Worm (Caenorhabditis elegans) whole organism, L1 larva: ENCODE data around the gene Y51H4A.23.

Source experiments
- C34B4.2 ChIP-seq: sonication (generic microtip); optimal IDR thresholded peaks from 2 replicates; lab custom pipeline; 2017; ENCODE audit warnings: mild to moderate bottlenecking, missing genetic modification characterization, missing compliant biosample characterization
- alr-1 ChIP-seq: fragments of 200-800 bp; sonication (Bioruptor generic); optimal IDR thresholded peaks from 2 replicates; lab custom pipeline; 2018; ENCODE audit warnings: borderline replicate concordance, mild to moderate bottlenecking, missing genetic modification characterization, missing compliant biosample characterization
- aly-2 ChIP-seq: fragments of 150-350 bp; optimal IDR thresholded peaks from 2 replicates; lab custom pipeline; 2014; ENCODE audit warnings: missing biosample characterization, missing genetic modification characterization
- ceh-8 ChIP-seq: fragments of 200-800 bp; sonication (Bioruptor generic); optimal IDR thresholded peaks from 2 replicates; lab custom pipeline; 2018; ENCODE audit warnings: mild to moderate bottlenecking, missing genetic modification characterization, moderate library complexity, missing compliant biosample characterization
- dpl-1 ChIP-seq, 3 experiments: fragments of 150-350 bp in 2 of 3; sonication (generic microtip) in 1 of 3; optimal IDR thresholded peaks; 2 replicates each; lab custom pipeline; 2014 to 2017; ENCODE audit warnings: missing biosample characterization in 3 of 3, missing genetic modification characterization in 3 of 3, missing genetic modification reagents in 3 of 3
- dsc-1 ChIP-seq: sonication (generic microtip); optimal IDR thresholded peaks from 2 replicates; lab custom pipeline; 2016; ENCODE audit warnings: mild to moderate bottlenecking, missing genetic modification characterization, missing compliant biosample characterization
- egl-13 ChIP-seq: sonication (generic microtip); optimal IDR thresholded peaks from 2 replicates; lab custom pipeline; 2016; ENCODE audit warnings: missing genotype, missing genetic modification reagents, missing genetic modification characterization, missing compliant biosample characterization
- elt-3 ChIP-seq, 6 experiments: fragments of 150-350 bp in 1 of 6; sonication (generic microtip); optimal IDR thresholded peaks; 2 replicates each; lab custom pipeline; 2017 to 2018; ENCODE audit warnings: missing biosample characterization in 6 of 6, missing genetic modification characterization in 6 of 6, inconsistent platforms in 1 of 6
- ets-5 ChIP-seq: fragments of 200-800 bp; sonication (Bioruptor generic); IDR thresholded peaks from 2 replicates; pipeline ENCODE4 v1.3.6; 2022; ENCODE audit warnings: missing genetic modification characterization, missing compliant biosample characterization
- fkh-10 ChIP-seq: sonication (generic microtip); optimal IDR thresholded peaks from 2 replicates; lab custom pipeline; 2017; ENCODE audit warnings: missing biosample characterization, missing genetic modification reagents, missing genetic modification characterization
- fkh-4 ChIP-seq: sonication (generic microtip); optimal IDR thresholded peaks from 2 replicates; lab custom pipeline; 2016; ENCODE audit warnings: missing compliant biosample characterization, missing genetic modification characterization, borderline replicate concordance
- fkh-8 ChIP-seq: sonication (generic microtip); optimal IDR thresholded peaks from 2 replicates; lab custom pipeline; 2016; ENCODE audit warnings: mild to moderate bottlenecking, missing genetic modification characterization, missing compliant biosample characterization
- grh-1 ChIP-seq: fragments of 200-800 bp; sonication (Bioruptor generic); IDR thresholded peaks from 2 replicates; pipeline ENCODE4 v1.3.6; 2022; ENCODE audit warnings: missing genetic modification reagents, missing genetic modification characterization, missing compliant biosample characterization
- hlh-17 ChIP-seq: fragments of 200-800 bp; sonication (Bioruptor generic); optimal IDR thresholded peaks from 2 replicates; lab custom pipeline; 2018; ENCODE audit warnings: missing genetic modification characterization, mild to moderate bottlenecking, missing compliant biosample characterization, moderate library complexity, borderline replicate concordance
- hlh-4 ChIP-seq: sonication (generic microtip); optimal IDR thresholded peaks from 2 replicates; lab custom pipeline; 2016; ENCODE audit warnings: mild to moderate bottlenecking, missing genetic modification characterization, missing compliant biosample characterization
- irx-1 ChIP-seq: sonication (generic microtip); optimal IDR thresholded peaks from 2 replicates; lab custom pipeline; 2016; ENCODE audit warnings: missing genetic modification characterization, missing compliant biosample characterization
- jun-1 ChIP-seq: fragments of 150-350 bp; optimal IDR thresholded peaks from 2 replicates; lab custom pipeline; 2014; ENCODE audit warnings: missing biosample characterization, missing genetic modification reagents, missing genetic modification characterization
- lin-14 ChIP-seq: fragments of 200-800 bp; sonication (Bioruptor generic); optimal IDR thresholded peaks from 2 replicates; lab custom pipeline; 2018; ENCODE audit warnings: mild to moderate bottlenecking, missing genetic modification characterization, moderate library complexity, missing compliant biosample characterization
- lin-15B ChIP-seq: fragments of 150-350 bp; sonication (generic microtip); optimal IDR thresholded peaks from 3 replicates; lab custom pipeline; 2014; ENCODE audit warnings: missing biosample characterization, missing genetic modification characterization
- lin-35 ChIP-seq, 2 experiments: fragments of 150-350 bp; optimal IDR thresholded peaks; 2 replicates each; lab custom pipeline; 2014; ENCODE audit warnings: missing biosample characterization in 2 of 2, missing genetic modification characterization in 2 of 2, missing genetic modification reagents in 2 of 2
- lin-39 ChIP-seq: fragments of 150-350 bp; optimal IDR thresholded peaks from 2 replicates; lab custom pipeline; 2014; ENCODE audit warnings: missing biosample characterization, missing genetic modification reagents, missing genetic modification characterization
- mab-9 ChIP-seq: fragments of 200-800 bp; sonication (Bioruptor generic); IDR thresholded peaks from 2 replicates; pipeline ENCODE4 v1.3.6; 2022; ENCODE audit warnings: missing genetic modification reagents, missing genetic modification characterization, missing compliant biosample characterization
- mef-2 ChIP-seq: fragments of 150-350 bp; optimal IDR thresholded peaks from 2 replicates; lab custom pipeline; 2014; ENCODE audit warnings: missing biosample characterization, missing genetic modification characterization
- nhr-11 ChIP-seq: fragments of 150-350 bp; optimal IDR thresholded peaks from 2 replicates; lab custom pipeline; 2014; ENCODE audit warnings: missing biosample characterization, missing genetic modification characterization
- nhr-12 ChIP-seq: sonication (generic microtip); optimal IDR thresholded peaks from 2 replicates; lab custom pipeline; 2017; ENCODE audit warnings: missing biosample characterization, missing genetic modification characterization
- nhr-19 ChIP-seq: fragments of 200-800 bp; sonication (Bioruptor generic); conservative IDR thresholded peaks from 2 replicates; pipeline ENCODE4 v1.3.6; 2022; ENCODE audit warnings: missing genetic modification characterization, missing compliant biosample characterization
- nhr-47 ChIP-seq: sonication (generic microtip); optimal IDR thresholded peaks from 2 replicates; lab custom pipeline; 2016; ENCODE audit warnings: mild to moderate bottlenecking, missing genetic modification characterization, moderate library complexity, missing compliant biosample characterization
- nhr-71 ChIP-seq: sonication (generic microtip); optimal IDR thresholded peaks from 2 replicates; lab custom pipeline; 2016; ENCODE audit warnings: mild to moderate bottlenecking, missing genetic modification characterization, moderate library complexity, missing compliant biosample characterization
- nhr-76 ChIP-seq: sonication (generic microtip); optimal IDR thresholded peaks from 2 replicates; lab custom pipeline; 2017; ENCODE audit warnings: missing biosample characterization, missing genetic modification characterization
- nhr-90 ChIP-seq: sonication (generic microtip); optimal IDR thresholded peaks from 2 replicates; lab custom pipeline; 2016; ENCODE audit warnings: mild to moderate bottlenecking, missing genetic modification characterization, missing compliant biosample characterization; ENCODE audit not compliant: poor library complexity
- pqm-1 ChIP-seq: sonication (generic microtip); optimal IDR thresholded peaks from 3 replicates; lab custom pipeline; 2017; ENCODE audit warnings: missing biosample characterization, missing genetic modification characterization
- snpc-4 ChIP-seq: fragments of 150-350 bp; optimal IDR thresholded peaks from 2 replicates; lab custom pipeline; 2014; ENCODE audit warnings: missing biosample characterization, missing genetic modification characterization
- sptf-1 ChIP-seq: fragments of 150-350 bp; optimal IDR thresholded peaks from 2 replicates; lab custom pipeline; 2014; ENCODE audit warnings: missing biosample characterization, missing genetic modification characterization
- sup-37 ChIP-seq: fragments of 200-800 bp; sonication (Bioruptor generic); optimal IDR thresholded peaks from 2 replicates; lab custom pipeline; 2018; ENCODE audit warnings: mild to moderate bottlenecking, missing genetic modification characterization, missing compliant biosample characterization
- unc-130 ChIP-seq: fragments of 150-350 bp; optimal IDR thresholded peaks from 2 replicates; lab custom pipeline; 2017; ENCODE audit warnings: missing biosample characterization, missing genetic modification characterization, inconsistent platforms
- unc-30 ChIP-seq: sonication (generic microtip); optimal IDR thresholded peaks from 2 replicates; lab custom pipeline; 2017; ENCODE audit warnings: missing biosample characterization, missing genetic modification characterization
- unc-62 ChIP-seq: fragments of 150-350 bp; optimal IDR thresholded peaks from 2 replicates; lab custom pipeline; 2014; ENCODE audit warnings: missing biosample characterization, missing genetic modification reagents, missing genetic modification characterization
- vab-15 ChIP-seq: sonication (generic microtip); optimal IDR thresholded peaks from 2 replicates; lab custom pipeline; 2017; ENCODE audit warnings: missing genotype, mild to moderate bottlenecking, missing genetic modification characterization, missing compliant biosample characterization
- xbp-1 ChIP-seq: sonication (generic microtip); optimal IDR thresholded peaks from 2 replicates; lab custom pipeline; 2016; ENCODE audit warnings: missing genetic modification characterization, missing compliant biosample characterization
- ztf-11 ChIP-seq, 2 experiments: sonication (generic microtip); optimal IDR thresholded peaks; 2 replicates each; lab custom pipeline; 2016 to 2017; ENCODE audit warnings: missing genetic modification characterization in 2 of 2, missing biosample characterization in 1 of 2, missing compliant biosample characterization in 1 of 2
- ztf-4 ChIP-seq: fragments of 150-350 bp; optimal IDR thresholded peaks from 2 replicates; lab custom pipeline; 2014; ENCODE audit warnings: missing biosample characterization, missing genetic modification characterization

The Y51H4A.23 gene

ce11 chrIV:16696422-16696821 is 26.3 kb upstream of the Y51H4A.23 start:
- TF ChIP-seq vab-15: no peak
- no peak for TF ChIP-seq pqm-1 (tag; lab: Kevin White, UChicago)
- no peak for TF ChIP-seq fkh-10 (GFP tag; lab: Kevin White, UChicago)
- TF ChIP-seq nhr-12 (tag; lab: Kevin White, UChicago): no peak
- TF ChIP-seq egl-13 (tag; lab: Kevin White, UChicago): no peak
- no peak for TF ChIP-seq jun-1
- TF ChIP-seq fkh-8: no peak
- no peak for TF ChIP-seq xbp-1 (tag; lab: Kevin White, UChicago)
- TF ChIP-seq sptf-1 (tag; lab: Kevin White, UChicago): no peak
- TF ChIP-seq snpc-4: no peak
- no peak for TF ChIP-seq ztf-11 (tag; optimal IDR thresholded peaks at IDR 0.05; lab: Kevin White, UChicago)
- no peak for TF ChIP-seq fkh-4
- TF ChIP-seq nhr-76 (tag; lab: Kevin White, UChicago): no peak
- TF ChIP-seq, all 84 proteins: peak for 0

- no peak for TF ChIP-seq nhr-19 (GFP tag; lab: Robert Waterston, UW)
- no peak for TF ChIP-seq ztf-11 (tag; optimal IDR thresholded peaks at IDR 0.05; lab: Kevin White, UChicago)
- no peak for TF ChIP-seq mef-2 (tag; lab: Kevin White, UChicago)
- TF ChIP-seq fkh-8: no peak
- no peak for TF ChIP-seq C34B4.2 (tag; lab: Kevin White, UChicago)
- no peak for TF ChIP-seq nhr-90 (tag; lab: Kevin White, UChicago)
- TF ChIP-seq lin-15B (tag; lab: Kevin White, UChicago): no peak
- no peak for TF ChIP-seq nhr-76 (tag; lab: Kevin White, UChicago)
- no peak for TF ChIP-seq ets-5 (GFP tag; lab: Robert Waterston, UW)
- TF ChIP-seq grh-1 (GFP tag; lab: Robert Waterston, UW): no peak
- no peak for TF ChIP-seq hlh-4 (tag; lab: Kevin White, UChicago)
- TF ChIP-seq hlh-17 (GFP tag; lab: Kevin White, UChicago): no peak
- no peak for TF ChIP-seq dpl-1 (GFP tag; optimal IDR thresholded peaks at IDR 0.05; lab: Kevin White, UChicago)
- no peak for TF ChIP-seq dsc-1 (tag; lab: Kevin White, UChicago)
- no peak for TF ChIP-seq unc-30 (tag; lab: Kevin White, UChicago)
- no peak for TF ChIP-seq sup-37
- no peak for TF ChIP-seq lin-14 (GFP tag; lab: Kevin White, UChicago)
- no peak for TF ChIP-seq mab-9 (GFP tag; lab: Robert Waterston, UW)
- no peak for TF ChIP-seq nhr-47
Measured at ce11 chrIV:16706950-16707349, 15.8 kb upstream of the Y51H4A.23 start.

- no peak for TF ChIP-seq elt-3 (tag; optimal IDR thresholded peaks at IDR 0.05; lab: Kevin White, UChicago)
- no peak for TF ChIP-seq nhr-11
- no peak for TF ChIP-seq dsc-1 (tag; lab: Kevin White, UChicago)
- no peak for TF ChIP-seq unc-62 (GFP tag; lab: Kevin White, UChicago)
- TF ChIP-seq, all 84 proteins: peak for 0
Measured at ce11 chrIV:16709713-16710112, 13.0 kb upstream of the Y51H4A.23 start.

ce11 chrIV:16710312-16710711 is 12.4 kb upstream of the Y51H4A.23 start:
- TF ChIP-seq nhr-71: no peak
- TF ChIP-seq irx-1 (tag; lab: Kevin White, UChicago): no peak
- TF ChIP-seq alr-1 (tag; lab: Kevin White, UChicago): no peak
- no peak for TF ChIP-seq lin-35 (GFP tag; optimal IDR thresholded peaks at IDR 0.05; lab: Kevin White, UChicago)
- no peak for TF ChIP-seq unc-130 (tag; lab: Kevin White, UChicago)
- no peak for TF ChIP-seq nhr-19 (GFP tag; lab: Robert Waterston, UW)
- TF ChIP-seq nhr-12 (tag; lab: Kevin White, UChicago): no peak
- TF ChIP-seq lin-39 (tag; lab: Kevin White, UChicago): no peak
- no peak for TF ChIP-seq ztf-4 (tag; lab: Kevin White, UChicago)
- TF ChIP-seq lin-14 (GFP tag; lab: Kevin White, UChicago): no peak
- TF ChIP-seq vab-15: no peak
- TF ChIP-seq lin-15B (tag; lab: Kevin White, UChicago): no peak
- TF ChIP-seq nhr-76 (tag; lab: Kevin White, UChicago): no peak
- TF ChIP-seq fkh-4: no peak
- no peak for TF ChIP-seq snpc-4
- TF ChIP-seq hlh-17 (GFP tag; lab: Kevin White, UChicago): no peak
- TF ChIP-seq sptf-1 (tag; lab: Kevin White, UChicago): no peak
- no peak for TF ChIP-seq aly-2 (tag; lab: Kevin White, UChicago)
- TF ChIP-seq ceh-8 (GFP tag; lab: Kevin White, UChicago): no peak
